Fruit fly (Drosophila melanogaster) whole organism, prepupa: ENCODE data around the gene KFase.

Source experiments
- Blimp-1 ChIP-seq: fragments of 200-800 bp; sonication (Bioruptor generic); optimal IDR thresholded peaks from 3 replicates; lab custom pipeline; 2017; ENCODE audit warnings: missing biosample characterization, missing genetic modification characterization, mild to moderate bottlenecking, moderate library complexity, missing genetic modification reagents
- CG10631 ChIP-seq: fragments of 200-800 bp; sonication (Bioruptor generic); optimal IDR thresholded peaks from 2 replicates; lab custom pipeline; 2016; ENCODE audit warnings: missing biosample characterization, missing genetic modification characterization
- CG10669 ChIP-seq: fragments of 200-800 bp; sonication (Bioruptor generic); optimal IDR thresholded peaks from 3 replicates; lab custom pipeline; 2018; ENCODE audit warnings: missing biosample characterization, mild to moderate bottlenecking, missing genetic modification characterization, moderate library complexity
- CG15336 ChIP-seq: fragments of 200-800 bp; sonication (Bioruptor generic); IDR thresholded peaks from 2 replicates; pipeline ENCODE4 v1.3.6; 2022; ENCODE audit warnings: missing biosample characterization, missing genetic modification characterization
- CG1621 ChIP-seq: fragments of 200-800 bp; sonication (Bioruptor generic); optimal IDR thresholded peaks from 3 replicates; lab custom pipeline; 2018; ENCODE audit warnings: missing biosample characterization, mild to moderate bottlenecking, missing genetic modification characterization
- CG16779 ChIP-seq: fragments of 200-800 bp; sonication (Bioruptor generic); optimal IDR thresholded peaks from 3 replicates; lab custom pipeline; 2017; ENCODE audit warnings: missing biosample characterization, mild to moderate bottlenecking, missing genetic modification characterization
- CG3032 ChIP-seq: fragments of 200-800 bp; optimal IDR thresholded peaks from 2 replicates; lab custom pipeline; 2019; ENCODE audit warnings: missing biosample characterization, mild to moderate bottlenecking, missing genetic modification characterization, moderate library complexity
- CG32006 ChIP-seq: fragments of 200-800 bp; sonication (Bioruptor generic); optimal IDR thresholded peaks from 3 replicates; lab custom pipeline; 2017; ENCODE audit warnings: missing biosample characterization, mild to moderate bottlenecking, missing genetic modification characterization
- CG34406 ChIP-seq: fragments of 200-800 bp; sonication (Bioruptor generic); optimal IDR thresholded peaks from 3 replicates; lab custom pipeline; 2016; ENCODE audit warnings: missing biosample characterization, missing genetic modification characterization
- CG3919 ChIP-seq: fragments of 200-800 bp; sonication (Bioruptor generic); optimal IDR thresholded peaks from 3 replicates; lab custom pipeline; 2016; ENCODE audit warnings: missing biosample characterization, missing genetic modification characterization
- CG4318 ChIP-seq: fragments of 200-800 bp; sonication (Bioruptor generic); optimal IDR thresholded peaks from 3 replicates; lab custom pipeline; 2017; ENCODE audit warnings: missing biosample characterization, mild to moderate bottlenecking, missing genetic modification characterization
- CG6163 ChIP-seq: fragments of 200-800 bp; sonication (Bioruptor generic); IDR thresholded peaks from 3 replicates; pipeline ENCODE4 v1.3.6; 2022; ENCODE audit warnings: missing biosample characterization, missing genetic modification characterization
- CG6276 ChIP-seq: fragments of 200-800 bp; sonication (Bioruptor generic); optimal IDR thresholded peaks from 2 replicates; lab custom pipeline; 2017; ENCODE audit warnings: missing biosample characterization, mild to moderate bottlenecking, missing genetic modification characterization
- CG6792 ChIP-seq: fragments of 200-800 bp; sonication (Bioruptor generic); optimal IDR thresholded peaks from 3 replicates; lab custom pipeline; 2016; ENCODE audit warnings: missing biosample characterization, missing genetic modification characterization
- CG6854 ChIP-seq: fragments of 200-800 bp; sonication (Bioruptor generic); optimal IDR thresholded peaks from 2 replicates; lab custom pipeline; 2017; ENCODE audit warnings: missing biosample characterization, mild to moderate bottlenecking, missing genetic modification characterization
- CG8119 ChIP-seq: fragments of 200-800 bp; sonication (Bioruptor generic); IDR thresholded peaks from 3 replicates; pipeline ENCODE4 v1.3.6; 2022; ENCODE audit warnings: missing biosample characterization, missing genetic modification characterization
- CG8319 ChIP-seq: fragments of 200-800 bp; sonication (Bioruptor generic); optimal IDR thresholded peaks from 3 replicates; lab custom pipeline; 2016; ENCODE audit warnings: missing biosample characterization, missing genetic modification characterization
- CG8632 ChIP-seq: fragments of 200-800 bp; sonication (Bioruptor generic); optimal IDR thresholded peaks from 3 replicates; lab custom pipeline; 2016; ENCODE audit warnings: missing biosample characterization, missing genetic modification characterization
- CG9139 ChIP-seq: fragments of 200-800 bp; sonication (Bioruptor generic); optimal IDR thresholded peaks from 3 replicates; lab custom pipeline; 2017; ENCODE audit warnings: missing biosample characterization, mild to moderate bottlenecking, missing genetic modification characterization
- Eip78C ChIP-seq: fragments of 200-800 bp; sonication (Bioruptor generic); peaks from one replicate; lab custom pipeline; 2016; ENCODE audit warnings: missing biosample characterization, missing genetic modification characterization
- Eip93F ChIP-seq: fragments of 200-800 bp; sonication (Bioruptor generic); optimal IDR thresholded peaks from 2 replicates; lab custom pipeline; 2016; ENCODE audit warnings: missing biosample characterization, mild to moderate bottlenecking, missing genetic modification characterization
- Ets21C ChIP-seq: fragments of 200-800 bp; sonication (Bioruptor generic); optimal IDR thresholded peaks from 3 replicates; lab custom pipeline; 2016; ENCODE audit warnings: missing biosample characterization, missing genetic modification characterization
- Gug ChIP-seq: fragments of 200-800 bp; sonication (Bioruptor generic); IDR thresholded peaks from 2 replicates; pipeline ENCODE4 v1.3.6; 2022; ENCODE audit warnings: missing biosample characterization, missing genetic modification characterization
- Hr39 ChIP-seq: fragments of 200-800 bp; sonication (Bioruptor generic); optimal IDR thresholded peaks from 2 replicates; lab custom pipeline; 2016; ENCODE audit warnings: missing biosample characterization, missing genetic modification characterization
- Lpt ChIP-seq: fragments of 200-800 bp; sonication (Bioruptor generic); optimal IDR thresholded peaks from 3 replicates; lab custom pipeline; 2016; ENCODE audit warnings: missing biosample characterization, missing genetic modification characterization
- OdsH ChIP-seq: fragments of 200-800 bp; sonication (Bioruptor generic); optimal IDR thresholded peaks from 3 replicates; lab custom pipeline; 2016; ENCODE audit warnings: missing biosample characterization, missing genetic modification characterization
- Smox ChIP-seq: fragments of 200-800 bp; sonication (Bioruptor generic); optimal IDR thresholded peaks from 3 replicates; lab custom pipeline; 2016; ENCODE audit warnings: missing biosample characterization, missing genetic modification characterization
- Sox102F ChIP-seq: fragments of 200-800 bp; sonication (Bioruptor generic); optimal IDR thresholded peaks from 2 replicates; lab custom pipeline; 2016; ENCODE audit warnings: missing biosample characterization, mild to moderate bottlenecking, missing genetic modification characterization
- acj6 ChIP-seq: fragments of 200-800 bp; sonication (Bioruptor generic); optimal IDR thresholded peaks from 3 replicates; lab custom pipeline; 2016; ENCODE audit warnings: missing biosample characterization, missing genetic modification characterization
- cyc ChIP-seq: fragments of 200-800 bp; sonication (Bioruptor generic); optimal IDR thresholded peaks from 3 replicates; lab custom pipeline; 2016; ENCODE audit warnings: missing biosample characterization, missing genetic modification characterization
- dac ChIP-seq: fragments of 200-800 bp; sonication (Bioruptor generic); optimal IDR thresholded peaks from 2 replicates; lab custom pipeline; 2017; ENCODE audit warnings: missing biosample characterization, mild to moderate bottlenecking, missing genetic modification characterization
- eg ChIP-seq: fragments of 200-800 bp; sonication (Bioruptor generic); IDR thresholded peaks from 3 replicates; pipeline ENCODE4 v1.3.6; 2022; ENCODE audit warnings: missing biosample characterization, missing genetic modification characterization
- esn ChIP-seq: fragments of 200-800 bp; sonication (Bioruptor generic); optimal IDR thresholded peaks from 2 replicates; lab custom pipeline; 2016; ENCODE audit warnings: missing biosample characterization, mild to moderate bottlenecking, missing genetic modification characterization, moderate library complexity
- fd59A ChIP-seq: fragments of 200-800 bp; sonication (Bioruptor generic); optimal IDR thresholded peaks from 2 replicates; lab custom pipeline; 2017; ENCODE audit warnings: missing biosample characterization, mild to moderate bottlenecking, missing genetic modification characterization, missing genetic modification reagents
- fd85E ChIP-seq: fragments of 200-800 bp; sonication (Bioruptor generic); optimal IDR thresholded peaks from 3 replicates; lab custom pipeline; 2016; ENCODE audit warnings: missing biosample characterization, missing genetic modification characterization
- net ChIP-seq: fragments of 200-800 bp; sonication (Bioruptor generic); optimal IDR thresholded peaks from 3 replicates; lab custom pipeline; 2016; ENCODE audit warnings: missing biosample characterization, missing genetic modification characterization
- pdm3 ChIP-seq: fragments of 200-800 bp; sonication (Bioruptor generic); optimal IDR thresholded peaks from 3 replicates; lab custom pipeline; 2016; ENCODE audit warnings: missing biosample characterization, missing genetic modification characterization
- salr ChIP-seq, 2 experiments: fragments of 200-800 bp; sonication (Bioruptor generic); optimal IDR thresholded peaks; 3 replicates each; lab custom pipeline; 2016 to 2018; ENCODE audit warnings: missing biosample characterization in 2 of 2, missing genetic modification characterization in 2 of 2, mild to moderate bottlenecking in 1 of 2
- spab ChIP-seq: fragments of 200-800 bp; sonication (Bioruptor generic); optimal IDR thresholded peaks from 2 replicates; lab custom pipeline; 2017; ENCODE audit warnings: missing biosample characterization, mild to moderate bottlenecking, missing genetic modification characterization, missing genetic modification reagents
- ss ChIP-seq, 2 experiments: fragments of 200-800 bp; sonication (Bioruptor generic); optimal IDR thresholded peaks; 2 replicates in 1 of 2; 3 replicates in 1 of 2; lab custom pipeline; 2017 to 2018; ENCODE audit warnings: mild to moderate bottlenecking in 2 of 2, missing biosample characterization in 2 of 2, missing genetic modification characterization in 2 of 2, moderate library complexity in 1 of 2
- svp ChIP-seq: fragments of 200-800 bp; sonication (Bioruptor generic); peaks from one replicate; lab custom pipeline; 2016; ENCODE audit warnings: missing biosample characterization, missing genetic modification characterization
- topi ChIP-seq: fragments of 200-800 bp; sonication (Bioruptor generic); optimal IDR thresholded peaks from 3 replicates; lab custom pipeline; 2016; ENCODE audit warnings: missing biosample characterization, missing genetic modification characterization
- vri ChIP-seq: fragments of 200-800 bp; sonication (Bioruptor generic); optimal IDR thresholded peaks from 3 replicates; lab custom pipeline; 2016; ENCODE audit warnings: missing biosample characterization, mild to moderate bottlenecking, missing genetic modification characterization

The KFase gene

DNA sequence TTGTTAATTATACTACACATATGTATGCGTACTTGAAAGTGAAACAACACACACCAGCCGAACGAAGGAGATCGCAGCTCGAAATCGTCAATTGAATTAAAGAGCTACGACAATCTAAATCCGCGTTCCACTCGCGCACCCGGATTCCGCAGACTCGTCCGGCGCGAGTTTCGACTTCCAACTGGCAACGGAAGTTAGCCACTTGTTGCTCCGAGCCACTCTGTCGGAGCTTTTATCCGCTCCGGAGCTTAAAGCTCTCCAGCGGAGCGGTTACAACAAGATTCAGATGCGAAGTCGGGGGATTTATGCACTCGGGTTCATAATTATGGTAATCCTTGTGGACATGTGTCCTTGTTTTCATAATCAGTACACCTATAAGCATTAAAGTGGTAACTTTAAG, 23.1 kb downstream of the KFase start, which contains the start of gene Rchy1:
Rchy1 (minus strand) TSS at position 173 of the 400 bp plus-strand sequence.
- TF ChIP-seq fd85E (GFP tag; lab: Kevin White, UChicago), result no peak
- TF ChIP-seq CG3919 (GFP tag; lab: Kevin White, UChicago), result peak; percentile 12
- TF ChIP-seq Eip78C (GFP tag; lab: Kevin White, UChicago), result peak; percentile 78
- TF ChIP-seq CG1621 (tag; lab: Kevin White, UChicago), result peak; percentile 68
- TF ChIP-seq net, result peak; percentile 33
- TF ChIP-seq Gug (GFP tag; lab: Robert Waterston, UW), result no peak
- TF ChIP-seq CG6854 (GFP tag; lab: Kevin White, UChicago), result peak; percentile 12
- peak in 1 of 2 experiments; percentile 25 for TF ChIP-seq ss (GFP tag; optimal IDR thresholded peaks at IDR 0.05; lab: Kevin White, UChicago)
- no peak for TF ChIP-seq CG4318
- TF ChIP-seq pdm3, result no peak
- peak; percentile 67 for TF ChIP-seq eg (GFP tag; lab: Robert Waterston, UW)
- TF ChIP-seq CG8119, result peak; percentile 48; the same call in 1 of the 3 replicates
- TF ChIP-seq CG6163 (GFP tag; lab: Robert Waterston, UW), result peak; percentile 42; the same call in 1 of the 3 replicates
- peak; percentile 21; the same call in 1 of the 2 replicates for TF ChIP-seq CG15336
- peak; percentile 10 for TF ChIP-seq CG9139 (GFP tag; lab: Kevin White, UChicago)
- TF ChIP-seq CG16779 (tag; lab: Kevin White, UChicago), result peak; percentile 34
- peak; percentile 36 for TF ChIP-seq Sox102F
- peak; percentile 72 for TF ChIP-seq svp (GFP tag; lab: Kevin White, UChicago)
- no peak for TF ChIP-seq vri (GFP tag; lab: Kevin White, UChicago)
- peak; percentile 12 for TF ChIP-seq CG8632
- TF ChIP-seq, all 60 proteins: peak for 15

- TF ChIP-seq Blimp-1 (peak; percentile 39), pdm3 (no peak), CG6276 (GFP tag; lab: Kevin White, UChicago) (no peak), eg (GFP tag; lab: Robert Waterston, UW) (no peak), ss (GFP tag; optimal IDR thresholded peaks at IDR 0.05; lab: Kevin White, UChicago) (peak in 1 of 2 experiments; percentile 48), CG6854 (GFP tag; lab: Kevin White, UChicago) (peak; percentile 3), topi (GFP tag; lab: Kevin White, UChicago) (no peak), spab (no peak), CG10631 (no peak), Hr39 (GFP tag; lab: Kevin White, UChicago) (no peak), CG6163 (GFP tag; lab: Robert Waterston, UW) (no peak), CG3032 (tag; lab: Kevin White, UChicago) (no peak), CG32006 (GFP tag; lab: Kevin White, UChicago) (no peak), CG6792 (GFP tag; lab: Kevin White, UChicago) (no peak), CG10669 (GFP tag; lab: Kevin White, UChicago) (no peak), fd59A (GFP tag; lab: Kevin White, UChicago) (no peak), vri (GFP tag; lab: Kevin White, UChicago) (peak; percentile 18), CG3919 (GFP tag; lab: Kevin White, UChicago) (no peak), Lpt (GFP tag; lab: Kevin White, UChicago) (no peak), CG34406 (no peak), salr (GFP tag; optimal IDR thresholded peaks at IDR 0.05; lab: Kevin White, UChicago) (no peak), OdsH (no peak), CG8119 (0 out of 3 replicates have a peak, but pooled peaks have one; percentile 2), CG8319 (GFP tag; lab: Kevin White, UChicago) (no peak), Gug (GFP tag; lab: Robert Waterston, UW) (no peak), dac (GFP tag; lab: Kevin White, UChicago) (no peak), CG4318 (no peak), acj6 (GFP tag; lab: Kevin White, UChicago) (no peak), fd85E (GFP tag; lab: Kevin White, UChicago) (no peak), esn (no peak), cyc (GFP tag; lab: Kevin White, UChicago) (no peak), Eip93F (no peak), Ets21C (no peak), Smox (GFP tag; lab: Kevin White, UChicago) (no peak), CG8632 (no peak)
Observed at dm6 chr2L:6464780-6465179, 23.8 kb downstream of the KFase start.
